Worm (Caenorhabditis elegans) whole organism, young adult: ENCODE results near the gene Y66D12A.11.

Experiments
- B0336.3 ChIP-seq: fragments of 200-800 bp; sonication (Bioruptor generic); IDR thresholded peaks from 2 replicates; pipeline ENCODE4 v1.3.6; 2022; ENCODE audit warnings: missing genetic modification characterization, missing compliant biosample characterization
- C17E4.6 ChIP-seq: fragments of 200-800 bp; sonication (Bioruptor generic); IDR thresholded peaks from 2 replicates; pipeline ENCODE4 v1.3.6; 2022; ENCODE audit warnings: missing genetic modification reagents, missing genetic modification characterization, missing compliant biosample characterization
- D2030.7 ChIP-seq: fragments of 200-800 bp; sonication (Bioruptor generic); IDR thresholded peaks from 2 replicates; pipeline ENCODE4 v1.3.6; 2022; ENCODE audit warnings: missing genetic modification reagents, missing genetic modification characterization, missing compliant biosample characterization
- F23B12.7 ChIP-seq: sonication (generic microtip); optimal IDR thresholded peaks from 2 replicates; lab custom pipeline; 2017; ENCODE audit warnings: missing genetic modification characterization, mild to moderate bottlenecking, missing compliant biosample characterization, antibody characterized with exemption, moderate library complexity; ENCODE audit not compliant: insufficient read depth
- F33H1.4 ChIP-seq: fragments of 200-800 bp; sonication (Bioruptor generic); IDR thresholded peaks from 2 replicates; pipeline ENCODE4 v1.3.6; 2022; ENCODE audit warnings: missing genetic modification reagents, missing genetic modification characterization, missing compliant biosample characterization
- F37B4.10 ChIP-seq: fragments of 200-800 bp; sonication (Bioruptor generic); IDR thresholded peaks from 2 replicates; pipeline ENCODE4 v1.3.6; 2022; ENCODE audit warnings: missing genetic modification characterization, missing compliant biosample characterization
- F49E8.2 ChIP-seq: sonication (generic microtip); optimal IDR thresholded peaks from 3 replicates; lab custom pipeline; 2017; ENCODE audit warnings: missing genetic modification characterization, mild to moderate bottlenecking, missing compliant biosample characterization, antibody characterized with exemption, moderate library complexity; ENCODE audit not compliant: insufficient read depth
- F57C9.4 ChIP-seq: sonication (generic microtip); optimal IDR thresholded peaks from 2 replicates; lab custom pipeline; 2017; ENCODE audit warnings: mild to moderate bottlenecking, missing genetic modification characterization, missing compliant biosample characterization
- K11D2.4 ChIP-seq: fragments of 200-800 bp; sonication (Bioruptor generic); IDR thresholded peaks from 2 replicates; pipeline ENCODE4 v1.3.6; 2022; ENCODE audit warnings: missing genetic modification reagents, missing genetic modification characterization, missing compliant biosample characterization
- ama-1 ChIP-seq, 3 experiments: fragments of 150-350 bp in 1 of 3; sonication (generic microtip) in 2 of 3; optimal IDR thresholded peaks; 2 replicates each; lab custom pipeline; 2014 to 2018; ENCODE audit warnings: missing biosample characterization in 2 of 3, missing genetic modification characterization in 2 of 3, missing genetic modification reagents in 2 of 3
- aptf-2 ChIP-seq: fragments of 200-800 bp; sonication (Bioruptor generic); conservative IDR thresholded peaks from 2 replicates; pipeline ENCODE4 v1.3.6; 2022; ENCODE audit warnings: missing genetic modification reagents, missing genetic modification characterization, missing compliant biosample characterization
- athp-1 ChIP-seq: sonication (generic microtip); optimal IDR thresholded peaks from 2 replicates; lab custom pipeline; 2017; ENCODE audit warnings: mild to moderate bottlenecking, missing genetic modification characterization, missing compliant biosample characterization
- ceh-79 ChIP-seq: sonication (generic microtip); optimal IDR thresholded peaks from 2 replicates; lab custom pipeline; 2017; ENCODE audit warnings: mild to moderate bottlenecking, missing genetic modification characterization, missing compliant biosample characterization
- ceh-91 ChIP-seq: fragments of 200-800 bp; sonication (Bioruptor generic); IDR thresholded peaks from 2 replicates; pipeline ENCODE4 v1.3.6; 2022; ENCODE audit warnings: missing genetic modification reagents, missing genetic modification characterization, missing compliant biosample characterization
- dox-1 ChIP-seq: fragments of 200-800 bp; sonication (Bioruptor generic); IDR thresholded peaks from 2 replicates; pipeline ENCODE4 v1.3.6; 2022; ENCODE audit warnings: missing genetic modification reagents, missing genetic modification characterization, missing compliant biosample characterization
- dpl-1 ChIP-seq: fragments of 150-350 bp; optimal IDR thresholded peaks from 2 replicates; lab custom pipeline; 2014; ENCODE audit warnings: missing biosample characterization, missing genetic modification reagents, missing genetic modification characterization
- efl-1 ChIP-seq: fragments of 150-350 bp; optimal IDR thresholded peaks from 2 replicates; lab custom pipeline; 2014; ENCODE audit warnings: missing biosample characterization, missing genetic modification reagents, missing genetic modification characterization
- ekl-4 ChIP-seq: fragments of 200-800 bp; sonication (Bioruptor generic); IDR thresholded peaks from 2 replicates; pipeline ENCODE4 v1.3.6; 2022; ENCODE audit warnings: missing genetic modification reagents, missing genetic modification characterization, missing compliant biosample characterization
- ets-4 ChIP-seq: fragments of 200-800 bp; sonication (Bioruptor generic); optimal IDR thresholded peaks from 2 replicates; lab custom pipeline; 2018; ENCODE audit warnings: mild to moderate bottlenecking, missing genetic modification characterization, missing compliant biosample characterization
- hsf-1 ChIP-seq: fragments of 200-800 bp; sonication (Bioruptor generic); IDR thresholded peaks from 2 replicates; pipeline ENCODE4 v1.3.6; 2022; ENCODE audit warnings: missing genetic modification reagents, missing genetic modification characterization, missing compliant biosample characterization
- lag-1 ChIP-seq: fragments of 200-800 bp; sonication (Bioruptor generic); IDR thresholded peaks from 2 replicates; pipeline ENCODE4 v1.3.6; 2022; ENCODE audit warnings: missing genetic modification reagents, missing genetic modification characterization, missing compliant biosample characterization
- let-526 ChIP-seq: fragments of 200-800 bp; sonication (Bioruptor generic); IDR thresholded peaks from 2 replicates; pipeline ENCODE4 v1.3.6; 2022; ENCODE audit warnings: missing genetic modification reagents, missing genetic modification characterization, missing compliant biosample characterization
- lin-26 ChIP-seq: fragments of 200-800 bp; sonication (Bioruptor generic); IDR thresholded peaks from 2 replicates; pipeline ENCODE4 v1.3.6; 2022; ENCODE audit warnings: missing genetic modification reagents, missing genetic modification characterization, missing compliant biosample characterization
- lin-35 ChIP-seq, 3 experiments: fragments of 150-350 bp in 2 of 3; sonication (generic microtip) in 1 of 3; optimal IDR thresholded peaks; 2 replicates each; lab custom pipeline; 2014 to 2018; ENCODE audit warnings: missing biosample characterization in 3 of 3, missing genetic modification characterization in 3 of 3, missing genetic modification reagents in 3 of 3
- lin-54 ChIP-seq: fragments of 200-800 bp; sonication (Bioruptor generic); optimal IDR thresholded peaks from 2 replicates; lab custom pipeline; 2018; ENCODE audit warnings: mild to moderate bottlenecking, missing genetic modification characterization, missing compliant biosample characterization
- lsl-1 ChIP-seq: fragments of 200-800 bp; sonication (Bioruptor generic); optimal IDR thresholded peaks from 2 replicates; lab custom pipeline; 2018; ENCODE audit warnings: mild to moderate bottlenecking, missing genetic modification characterization, moderate library complexity, missing compliant biosample characterization
- madf-6 ChIP-seq: fragments of 200-800 bp; sonication (Bioruptor generic); IDR thresholded peaks from 2 replicates; pipeline ENCODE4 v1.3.6; 2022; ENCODE audit warnings: missing genetic modification reagents, missing genetic modification characterization, missing compliant biosample characterization
- mcd-1 ChIP-seq: fragments of 200-800 bp; sonication (Bioruptor generic); IDR thresholded peaks from 2 replicates; pipeline ENCODE4 v1.3.6; 2022; ENCODE audit warnings: missing genetic modification reagents, missing genetic modification characterization, missing compliant biosample characterization
- nfyb-1 ChIP-seq: fragments of 200-800 bp; sonication (Bioruptor generic); IDR thresholded peaks from 2 replicates; pipeline ENCODE4 v1.3.6; 2022; ENCODE audit warnings: missing genetic modification reagents, missing genetic modification characterization, missing compliant biosample characterization
- nhr-120 ChIP-seq: fragments of 200-800 bp; sonication (Bioruptor generic); IDR thresholded peaks from 2 replicates; pipeline ENCODE4 v1.3.6; 2022; ENCODE audit warnings: missing genetic modification characterization, missing compliant biosample characterization
- snpc-1.3 ChIP-seq: sonication (generic microtip); optimal IDR thresholded peaks from 2 replicates; lab custom pipeline; 2017; ENCODE audit warnings: missing genetic modification characterization, mild to moderate bottlenecking, missing compliant biosample characterization, antibody characterized with exemption, moderate library complexity, missing genotype, missing genetic modification reagents; ENCODE audit not compliant: insufficient read depth
- snpc-3.4 ChIP-seq: sonication (generic microtip); optimal IDR thresholded peaks from 2 replicates; lab custom pipeline; 2017; ENCODE audit warnings: missing genetic modification characterization, mild to moderate bottlenecking, missing compliant biosample characterization, antibody characterized with exemption, moderate library complexity, missing genotype, missing genetic modification reagents
- snpc-4 ChIP-seq, 5 experiments: fragments of 150-350 bp in 1 of 5; sonication (generic microtip) in 4 of 5; optimal IDR thresholded peaks; 2 replicates each; lab custom pipeline; 2014 to 2018; ENCODE audit warnings: missing genetic modification characterization in 5 of 5, missing biosample characterization in 3 of 5, antibody characterized with exemption in 2 of 5, mild to moderate bottlenecking in 2 of 5, missing compliant biosample characterization in 2 of 5, missing genotype in 2 of 5, moderate library complexity in 2 of 5, missing genetic modification reagents in 1 of 5
- zfh-2 ChIP-seq: fragments of 200-800 bp; sonication (Bioruptor generic); conservative IDR thresholded peaks from 2 replicates; pipeline ENCODE4 v1.3.6; 2022; ENCODE audit warnings: missing genetic modification reagents, missing genetic modification characterization, missing compliant biosample characterization
- ztf-26 ChIP-seq: sonication (generic microtip); optimal IDR thresholded peaks from 2 replicates; lab custom pipeline; 2017; ENCODE audit warnings: missing genetic modification characterization, missing compliant biosample characterization
- ztf-6 ChIP-seq: fragments of 200-800 bp; sonication (Bioruptor generic); IDR thresholded peaks from 2 replicates; pipeline ENCODE4 v1.3.6; 2022; ENCODE audit warnings: missing genetic modification reagents, missing genetic modification characterization, missing compliant biosample characterization

Gene Y66D12A.11

ce11 chrIII:11565602-11566001 lies 2.3 kb downstream of the Y66D12A.11 start, which contains the start of gene Y66D12A.10 (continued):
- TF ChIP-seq F33H1.4 (GFP tag; lab: Robert Waterston, UW) = 0 out of 2 replicates have a peak, but pooled peaks have one; percentile 11
- no peak for TF ChIP-seq ekl-4 (GFP tag; lab: Robert Waterston, UW)
- no peak for TF ChIP-seq snpc-4 (GFP tag; optimal IDR thresholded peaks at IDR 0.05; lab: Kevin White, UChicago)
- TF ChIP-seq snpc-4 (tag; optimal IDR thresholded peaks at IDR 0.05; lab: Kevin White, UChicago) = no peak

ce11 chrIII:11567837-11568236 lies 4.6 kb downstream of the Y66D12A.11 start, which contains the start of gene psme-3:
psme-3 (plus strand) TSS chrIII:11568137.
- TF ChIP-seq F37B4.10 = no peak
- TF ChIP-seq, all 124 proteins: peak for 0

ce11 chrIII:11573921-11574320 lies 10.7 kb downstream of the Y66D12A.11 start, which contains the start of gene Y66D12A.8:
Y66D12A.8 (plus strand) TSS chrIII:11574221.
- TF ChIP-seq lin-26 (GFP tag; lab: Robert Waterston, UW) (no peak), madf-6 (GFP tag; lab: Robert Waterston, UW) (no peak), let-526 (no peak), ceh-79 (tag; lab: Kevin White, UChicago) (no peak), B0336.3 (GFP tag; lab: Robert Waterston, UW) (no peak), lin-54 (GFP tag; lab: Kevin White, UChicago) (no peak), K11D2.4 (GFP tag; lab: Robert Waterston, UW) (no peak), C17E4.6 (GFP tag; lab: Robert Waterston, UW) (no peak), ama-1 (optimal IDR thresholded peaks at IDR 0.05; lab: Kevin White, UChicago) (no peak), ama-1 (GFP tag; optimal IDR thresholded peaks at IDR 0.05; lab: Kevin White, UChicago) (no peak), aptf-2 (no peak), F33H1.4 (GFP tag; lab: Robert Waterston, UW) (no peak), ets-4 (no peak), ztf-6 (GFP tag; lab: Robert Waterston, UW) (no peak), F37B4.10 (no peak)

ce11 chrIII:11579380-11579779 lies 16.1 kb downstream of the Y66D12A.11 start:
- TF ChIP-seq nfyb-1 (GFP tag; lab: Robert Waterston, UW) (0 out of 2 replicates have a peak, but pooled peaks have one; percentile 18), B0336.3 (GFP tag; lab: Robert Waterston, UW) (peak; percentile 22; the same call in 1 of the 2 replicates), hsf-1 (GFP tag; lab: Robert Waterston, UW) (peak; percentile 45; the same call in 1 of the 2 replicates), zfh-2 (GFP tag; lab: Robert Waterston, UW) (peak; percentile 80), ztf-26 (no peak)

- TF ChIP-seq mcd-1 (GFP tag; lab: Robert Waterston, UW) (peak; percentile 73), lin-35 (GFP tag; optimal IDR thresholded peaks at IDR 0.05; lab: Kevin White, UChicago) (peak in 1 of 3 experiments; percentile 17), lin-54 (GFP tag; lab: Kevin White, UChicago) (peak; percentile 79), athp-1 (tag; lab: Kevin White, UChicago) (peak; percentile 62), ekl-4 (GFP tag; lab: Robert Waterston, UW) (no peak), aptf-2 (no peak), efl-1 (GFP tag; lab: Kevin White, UChicago) (peak; percentile 67), dpl-1 (peak; percentile 5), B0336.3 (GFP tag; lab: Robert Waterston, UW) (0 out of 2 replicates have a peak, but pooled peaks have one; percentile 13), D2030.7 (GFP tag; lab: Robert Waterston, UW) (0 out of 2 replicates have a peak, but pooled peaks have one; percentile 17)
Measured at ce11 chrIII:11580428-11580885, 17.2 kb downstream of the Y66D12A.11 start, which contains the start of gene Y66D12A.7. Y66D12A.7 (minus strand) TSS chrIII:11580478.

ce11 chrIII:11581372-11581771 lies 18.1 kb downstream of the Y66D12A.11 start, which contains the start of the genes Y66D12A.6 and ceh-92:
Y66D12A.6 (minus strand) TSS chrIII:11581402.
ceh-92 (plus strand) TSS chrIII:11581600.
- TF ChIP-seq snpc-3.4 (tag; lab: Kevin White, UChicago) (peak; percentile 1), nhr-120 (no peak), F49E8.2 (tag; lab: Kevin White, UChicago) (peak; percentile 70), lag-1 (GFP tag; lab: Robert Waterston, UW) (no peak), D2030.7 (GFP tag; lab: Robert Waterston, UW) (peak; percentile 73), F33H1.4 (GFP tag; lab: Robert Waterston, UW) (peak; percentile 47), lsl-1 (GFP tag; lab: Kevin White, UChicago) (peak; percentile 78), F57C9.4 (tag; lab: Kevin White, UChicago) (no peak), dpl-1 (peak; percentile 25), F23B12.7 (peak; percentile 5), mcd-1 (GFP tag; lab: Robert Waterston, UW) (peak; percentile 49; the same call in 1 of the 2 replicates), dox-1 (GFP tag; lab: Robert Waterston, UW) (peak; percentile 37; the same call in 1 of the 2 replicates), ceh-91 (GFP tag; lab: Robert Waterston, UW) (peak; percentile 49; the same call in 1 of the 2 replicates), snpc-1.3 (tag; lab: Kevin White, UChicago) (peak; percentile 37)
